Worm (Caenorhabditis elegans) whole organism, early embryonic: ENCODE measurements around the gene nhr-179.

Experiments
- aly-1 ChIP-seq: sonication (generic microtip); optimal IDR thresholded peaks from 2 replicates; lab custom pipeline; 2016; ENCODE audit warnings: missing genetic modification characterization, missing compliant biosample characterization
- ama-1 ChIP-seq: fragments of 150-350 bp; optimal IDR thresholded peaks from 2 replicates; lab custom pipeline; 2014
- ceh-13 ChIP-seq: fragments of 200-800 bp; sonication (Bioruptor generic); optimal IDR thresholded peaks from 2 replicates; lab custom pipeline; 2018; ENCODE audit warnings: mild to moderate bottlenecking, missing genetic modification characterization, missing compliant biosample characterization
- sea-1 ChIP-seq: fragments of 200-800 bp; sonication (Bioruptor generic); conservative IDR thresholded peaks from 2 replicates; pipeline ENCODE4 v1.3.6; 2022; ENCODE audit warnings: missing genetic modification characterization, missing compliant biosample characterization
- tra-4 ChIP-seq: sonication (generic microtip); optimal IDR thresholded peaks from 2 replicates; lab custom pipeline; 2017; ENCODE audit warnings: missing genetic modification characterization, missing compliant biosample characterization

- TF ChIP-seq sea-1 (GFP tag; lab: Robert Waterston, UW) (no peak), ceh-13 (GFP tag; lab: Kevin White, UChicago) (no peak), tra-4 (no peak), aly-1 (no peak), ama-1 (no peak)
Observed at ce11 chrV:1642768-1643167, 24.1 kb upstream of the nhr-179 start.
